Worm (Caenorhabditis elegans) whole organism, young adult: Measurements from ENCODE around the gene F42F12.11.

Experiments used
- B0336.3 ChIP-seq: fragments of 200-800 bp; sonication (Bioruptor generic); IDR thresholded peaks from 2 replicates; pipeline ENCODE4 v1.3.6; 2022; ENCODE audit warnings: missing genetic modification characterization, missing compliant biosample characterization
- C17E4.6 ChIP-seq: fragments of 200-800 bp; sonication (Bioruptor generic); IDR thresholded peaks from 2 replicates; pipeline ENCODE4 v1.3.6; 2022; ENCODE audit warnings: missing genetic modification reagents, missing genetic modification characterization, missing compliant biosample characterization
- F55B11.4 ChIP-seq: sonication (generic microtip); optimal IDR thresholded peaks from 2 replicates; lab custom pipeline; 2016; ENCODE audit warnings: missing compliant biosample characterization, missing genetic modification characterization, borderline replicate concordance; ENCODE audit not compliant: insufficient read depth
- Y67H2A.10 ChIP-seq: fragments of 200-800 bp; sonication (Bioruptor generic); conservative IDR thresholded peaks from 2 replicates; pipeline ENCODE4 v1.3.6; 2022; ENCODE audit warnings: missing genetic modification reagents, missing genetic modification characterization, missing compliant biosample characterization
- aptf-2 ChIP-seq: fragments of 200-800 bp; sonication (Bioruptor generic); conservative IDR thresholded peaks from 2 replicates; pipeline ENCODE4 v1.3.6; 2022; ENCODE audit warnings: missing genetic modification reagents, missing genetic modification characterization, missing compliant biosample characterization
- attf-5 ChIP-seq: fragments of 200-800 bp; sonication (Bioruptor generic); optimal IDR thresholded peaks from 2 replicates; lab custom pipeline; 2018; ENCODE audit warnings: mild to moderate bottlenecking, missing genetic modification characterization, missing compliant biosample characterization
- bed-1 ChIP-seq: fragments of 200-800 bp; sonication (Bioruptor generic); IDR thresholded peaks from 2 replicates; pipeline ENCODE4 v1.3.6; 2022; ENCODE audit warnings: missing genetic modification reagents, missing genetic modification characterization, missing compliant biosample characterization
- ccch-3 ChIP-seq: fragments of 200-800 bp; sonication (Bioruptor generic); optimal IDR thresholded peaks from 2 replicates; lab custom pipeline; 2018; ENCODE audit warnings: mild to moderate bottlenecking, missing genetic modification characterization, missing compliant biosample characterization
- cebp-2 ChIP-seq: fragments of 200-800 bp; sonication (Bioruptor generic); IDR thresholded peaks from 2 replicates; pipeline ENCODE4 v1.3.6; 2022; ENCODE audit warnings: missing genetic modification characterization, missing compliant biosample characterization
- ceh-27 ChIP-seq: fragments of 200-800 bp; sonication (Bioruptor generic); optimal IDR thresholded peaks from 2 replicates; lab custom pipeline; 2018; ENCODE audit warnings: mild to moderate bottlenecking, missing genetic modification characterization, moderate library complexity, missing compliant biosample characterization
- ceh-58 ChIP-seq: fragments of 200-800 bp; sonication (Bioruptor generic); IDR thresholded peaks from 2 replicates; pipeline ENCODE4 v1.3.6; 2022; ENCODE audit warnings: missing genetic modification characterization, missing compliant biosample characterization
- chd-7 ChIP-seq: sonication (generic microtip); optimal IDR thresholded peaks from 2 replicates; lab custom pipeline; 2016; ENCODE audit warnings: mild to moderate bottlenecking, missing genetic modification characterization, moderate library complexity, missing compliant biosample characterization
- die-1 ChIP-seq: sonication (generic microtip); optimal IDR thresholded peaks from 2 replicates; lab custom pipeline; 2016; ENCODE audit warnings: missing genotype, mild to moderate bottlenecking, missing genetic modification characterization, missing compliant biosample characterization
- dpff-1 ChIP-seq: sonication (generic microtip); optimal IDR thresholded peaks from 2 replicates; lab custom pipeline; 2017; ENCODE audit warnings: mild to moderate bottlenecking, missing genetic modification characterization, missing compliant biosample characterization
- dpl-1 ChIP-seq: fragments of 150-350 bp; optimal IDR thresholded peaks from 2 replicates; lab custom pipeline; 2014; ENCODE audit warnings: missing biosample characterization, missing genetic modification reagents, missing genetic modification characterization
- ets-4 ChIP-seq: fragments of 200-800 bp; sonication (Bioruptor generic); optimal IDR thresholded peaks from 2 replicates; lab custom pipeline; 2018; ENCODE audit warnings: mild to moderate bottlenecking, missing genetic modification characterization, missing compliant biosample characterization
- hlh-26 ChIP-seq: fragments of 200-800 bp; sonication (Bioruptor generic); conservative IDR thresholded peaks from 2 replicates; pipeline ENCODE4 v1.3.6; 2022; ENCODE audit warnings: missing genetic modification reagents, missing genetic modification characterization, missing compliant biosample characterization
- mcd-1 ChIP-seq: fragments of 200-800 bp; sonication (Bioruptor generic); IDR thresholded peaks from 2 replicates; pipeline ENCODE4 v1.3.6; 2022; ENCODE audit warnings: missing genetic modification reagents, missing genetic modification characterization, missing compliant biosample characterization
- nfya-2 ChIP-seq: fragments of 200-800 bp; sonication (Bioruptor generic); IDR thresholded peaks from 2 replicates; pipeline ENCODE4 v1.3.6; 2022; ENCODE audit warnings: missing genetic modification reagents, missing genetic modification characterization, missing compliant biosample characterization
- nfyb-1 ChIP-seq: fragments of 200-800 bp; sonication (Bioruptor generic); IDR thresholded peaks from 2 replicates; pipeline ENCODE4 v1.3.6; 2022; ENCODE audit warnings: missing genetic modification reagents, missing genetic modification characterization, missing compliant biosample characterization
- nhr-80 ChIP-seq: sonication (generic microtip); optimal IDR thresholded peaks from 2 replicates; lab custom pipeline; 2016; ENCODE audit warnings: missing genetic modification characterization, missing compliant biosample characterization
- nhr-90 ChIP-seq: sonication (generic microtip); optimal IDR thresholded peaks from 2 replicates; lab custom pipeline; 2016; ENCODE audit warnings: missing genotype, mild to moderate bottlenecking, missing genetic modification characterization, missing compliant biosample characterization
- pbrm-1 ChIP-seq: fragments of 200-800 bp; sonication (Bioruptor generic); IDR thresholded peaks from 2 replicates; pipeline ENCODE4 v1.3.6; 2022; ENCODE audit warnings: missing genetic modification reagents, missing genetic modification characterization, missing compliant biosample characterization
- rcor-1 ChIP-seq: fragments of 200-800 bp; sonication (Bioruptor generic); IDR thresholded peaks from 2 replicates; pipeline ENCODE4 v1.3.6; 2022; ENCODE audit warnings: missing genetic modification reagents, missing genetic modification characterization, missing compliant biosample characterization
- sdz-38 ChIP-seq: sonication (generic microtip); optimal IDR thresholded peaks from 2 replicates; lab custom pipeline; 2016; ENCODE audit warnings: missing genotype, missing genetic modification characterization, missing compliant biosample characterization
- sea-2 ChIP-seq: fragments of 200-800 bp; sonication (Bioruptor generic); IDR thresholded peaks from 2 replicates; pipeline ENCODE4 v1.3.6; 2022; ENCODE audit warnings: missing genetic modification characterization, missing compliant biosample characterization
- snpc-4 ChIP-seq, 5 experiments: fragments of 150-350 bp in 1 of 5; sonication (generic microtip) in 4 of 5; optimal IDR thresholded peaks; 2 replicates each; lab custom pipeline; 2014 to 2018; ENCODE audit warnings: missing genetic modification characterization in 5 of 5, missing biosample characterization in 3 of 5, antibody characterized with exemption in 2 of 5, mild to moderate bottlenecking in 2 of 5, missing compliant biosample characterization in 2 of 5, missing genotype in 2 of 5, moderate library complexity in 2 of 5, missing genetic modification reagents in 1 of 5
- somi-1 ChIP-seq: fragments of 200-800 bp; sonication (Bioruptor generic); optimal IDR thresholded peaks from 2 replicates; lab custom pipeline; 2018; ENCODE audit warnings: mild to moderate bottlenecking, missing genetic modification characterization, missing compliant biosample characterization
- sptf-2 ChIP-seq: fragments of 200-800 bp; sonication (Bioruptor generic); optimal IDR thresholded peaks from 2 replicates; lab custom pipeline; 2018; ENCODE audit warnings: mild to moderate bottlenecking, missing genetic modification characterization, missing compliant biosample characterization
- tbp1 ChIP-seq: fragments of 200-800 bp; sonication (Bioruptor generic); optimal IDR thresholded peaks from 2 replicates; lab custom pipeline; 2018; ENCODE audit warnings: mild to moderate bottlenecking, missing genetic modification characterization, missing compliant biosample characterization
- unc-130 ChIP-seq: sonication (generic microtip); optimal IDR thresholded peaks from 2 replicates; lab custom pipeline; 2016; ENCODE audit warnings: missing genetic modification reagents, missing genetic modification characterization, missing compliant biosample characterization
- unc-62 ChIP-seq: fragments of 150-350 bp; optimal IDR thresholded peaks from 2 replicates; lab custom pipeline; 2014; ENCODE audit warnings: missing biosample characterization, missing genetic modification reagents, missing genetic modification characterization
- xnd-1 ChIP-seq: sonication (generic microtip); optimal IDR thresholded peaks from 2 replicates; lab custom pipeline; 2016; ENCODE audit warnings: missing genotype, missing genetic modification reagents, missing genetic modification characterization, missing compliant biosample characterization
- zfh-2 ChIP-seq: fragments of 200-800 bp; sonication (Bioruptor generic); conservative IDR thresholded peaks from 2 replicates; pipeline ENCODE4 v1.3.6; 2022; ENCODE audit warnings: missing genetic modification reagents, missing genetic modification characterization, missing compliant biosample characterization
- ztf-18 ChIP-seq: sonication (generic microtip); optimal IDR thresholded peaks from 2 replicates; lab custom pipeline; 2016; ENCODE audit warnings: missing genotype, mild to moderate bottlenecking, missing genetic modification characterization, missing compliant biosample characterization

F42F12.11 gene

ce11 chrX:12323439-12323838, 23.4 kb upstream of the F42F12.11 start, which contains the start of gene srd-40:
TSS of gene srd-40 (plus strand) at chrX:12323739.
- no peak for TF ChIP-seq nfya-2
- TF ChIP-seq dpff-1 (tag; lab: Kevin White, UChicago): no peak
- no peak for TF ChIP-seq unc-130 (GFP tag; lab: Kevin White, UChicago)
- no peak for TF ChIP-seq dpl-1 (GFP tag; lab: Kevin White, UChicago)
- TF ChIP-seq snpc-4 (GFP tag; optimal IDR thresholded peaks at IDR 0.05; lab: Kevin White, UChicago): no peak
- TF ChIP-seq snpc-4 (tag; optimal IDR thresholded peaks at IDR 0.05; lab: Kevin White, UChicago): no peak
- no peak for TF ChIP-seq F55B11.4
- TF ChIP-seq mcd-1 (GFP tag; lab: Robert Waterston, UW): no peak
- TF ChIP-seq die-1 (tag; lab: Kevin White, UChicago): no peak
- TF ChIP-seq pbrm-1: no peak

ce11 chrX:12326424-12326823, 20.4 kb upstream of the F42F12.11 start, which contains the start of gene srd-41:
TSS of gene srd-41 (plus strand) at chrX:12326724.
- no peak for TF ChIP-seq xnd-1 (tag; lab: Kevin White, UChicago)
- TF ChIP-seq nfyb-1 (GFP tag; lab: Robert Waterston, UW): no peak
- TF ChIP-seq attf-5 (GFP tag; lab: Kevin White, UChicago): no peak
- no peak for TF ChIP-seq ceh-58
- TF ChIP-seq cebp-2: no peak
- no peak for TF ChIP-seq B0336.3 (GFP tag; lab: Robert Waterston, UW)

ce11 chrX:12328676-12329075, 18.2 kb upstream of the F42F12.11 start, which contains the start of gene srd-45:
TSS of gene srd-45 (plus strand) at chrX:12328976.
- TF ChIP-seq ets-4 (GFP tag; lab: Kevin White, UChicago) (no peak), bed-1 (no peak), nhr-80 (tag; lab: Kevin White, UChicago) (no peak), somi-1 (no peak), rcor-1 (GFP tag; lab: Robert Waterston, UW) (no peak), sptf-2 (no peak), hlh-26 (GFP tag; lab: Robert Waterston, UW) (no peak), ccch-3 (GFP tag; lab: Kevin White, UChicago) (no peak), aptf-2 (GFP tag; lab: Robert Waterston, UW) (no peak), C17E4.6 (no peak), sea-2 (GFP tag; lab: Robert Waterston, UW) (no peak), ceh-27 (GFP tag; lab: Kevin White, UChicago) (no peak)

ce11 chrX:12331795-12332194, 15.0 kb upstream of the F42F12.11 start, which contains the start of gene srd-46:
TSS of gene srd-46 (plus strand) at chrX:12332095.
- TF ChIP-seq sptf-2: no peak
- no peak for TF ChIP-seq sdz-38 (tag; lab: Kevin White, UChicago)
- TF ChIP-seq ceh-58: no peak
- no peak for TF ChIP-seq F55B11.4
- TF ChIP-seq ztf-18 (tag; lab: Kevin White, UChicago): no peak
- TF ChIP-seq sea-2 (GFP tag; lab: Robert Waterston, UW): no peak
- TF ChIP-seq zfh-2 (GFP tag; lab: Robert Waterston, UW): no peak
- no peak for TF ChIP-seq unc-62 (GFP tag; lab: Kevin White, UChicago)
- TF ChIP-seq nhr-90 (tag; lab: Kevin White, UChicago): no peak
- TF ChIP-seq Y67H2A.10 (GFP tag; lab: Robert Waterston, UW): no peak
- TF ChIP-seq chd-7 (tag; lab: Kevin White, UChicago): no peak
- TF ChIP-seq xnd-1 (tag; lab: Kevin White, UChicago): no peak
- no peak for TF ChIP-seq tbp1 (GFP tag; lab: Kevin White, UChicago)
